Worm (Caenorhabditis elegans) whole organism, mixed stage, embryonic: ENCODE data around the gene C44B11.6.

ENCODE experiments used
- M03D4.4 ChIP-seq: sonication (generic microtip); optimal IDR thresholded peaks from 2 replicates; lab custom pipeline; 2017; ENCODE audit warnings: mild to moderate bottlenecking, missing genetic modification characterization, missing compliant biosample characterization
- bed-3 ChIP-seq: fragments of 200-800 bp; sonication (Bioruptor generic); optimal IDR thresholded peaks from 3 replicates; lab custom pipeline; 2018; ENCODE audit warnings: mild to moderate bottlenecking, missing genetic modification characterization, moderate library complexity, missing compliant biosample characterization
- blmp-1 ChIP-seq: fragments of 150-350 bp; optimal IDR thresholded peaks from 2 replicates; lab custom pipeline; 2014; ENCODE audit warnings: missing biosample characterization, missing genetic modification characterization
- ceh-39 ChIP-seq: fragments of 150-350 bp; optimal IDR thresholded peaks from 2 replicates; lab custom pipeline; 2014; ENCODE audit warnings: missing biosample characterization, missing genetic modification characterization
- ceh-43 ChIP-seq: fragments of 200-800 bp; sonication (Bioruptor generic); optimal IDR thresholded peaks from 2 replicates; lab custom pipeline; 2018; ENCODE audit warnings: mild to moderate bottlenecking, missing genetic modification characterization, moderate library complexity, missing compliant biosample characterization
- ceh-83 ChIP-seq: fragments of 200-800 bp; sonication (Bioruptor generic); optimal IDR thresholded peaks from 2 replicates; lab custom pipeline; 2018; ENCODE audit warnings: mild to moderate bottlenecking, missing genetic modification characterization, missing compliant biosample characterization
- ces-1 ChIP-seq: fragments of 150-350 bp; optimal IDR thresholded peaks from 2 replicates; lab custom pipeline; 2014; ENCODE audit warnings: missing biosample characterization, missing genetic modification reagents, missing genetic modification characterization
- cnd-1 ChIP-seq: fragments of 200-800 bp; sonication (Bioruptor generic); optimal IDR thresholded peaks from 2 replicates; lab custom pipeline; 2018; ENCODE audit warnings: mild to moderate bottlenecking, missing genetic modification characterization, missing compliant biosample characterization
- elt-1 ChIP-seq: sonication (generic microtip); optimal IDR thresholded peaks from 2 replicates; lab custom pipeline; 2017; ENCODE audit warnings: missing genetic modification characterization, mild to moderate bottlenecking, missing compliant biosample characterization, antibody characterized with exemption, moderate library complexity, borderline replicate concordance; ENCODE audit not compliant: insufficient read depth
- elt-3 ChIP-seq: fragments of 150-350 bp; optimal IDR thresholded peaks from 2 replicates; lab custom pipeline; 2014; ENCODE audit warnings: missing biosample characterization, missing genetic modification characterization
- flh-1 ChIP-seq: fragments of 200-800 bp; sonication (Bioruptor generic); optimal IDR thresholded peaks from 2 replicates; lab custom pipeline; 2018; ENCODE audit warnings: mild to moderate bottlenecking, missing genetic modification characterization, moderate library complexity, missing compliant biosample characterization
- ham-2 ChIP-seq: fragments of 200-800 bp; sonication (Bioruptor generic); optimal IDR thresholded peaks from 2 replicates; lab custom pipeline; 2018; ENCODE audit warnings: mild to moderate bottlenecking, missing genetic modification characterization, missing compliant biosample characterization
- hlh-1 ChIP-seq: fragments of 150-350 bp; optimal IDR thresholded peaks from 2 replicates; lab custom pipeline; 2014; ENCODE audit warnings: missing biosample characterization, missing genetic modification reagents, missing genetic modification characterization
- lin-13 ChIP-seq: fragments of 150-350 bp; optimal IDR thresholded peaks from 2 replicates; lab custom pipeline; 2014; ENCODE audit warnings: missing biosample characterization, missing genetic modification characterization
- lin-32 ChIP-seq: fragments of 200-800 bp; sonication (Bioruptor generic); optimal IDR thresholded peaks from 2 replicates; lab custom pipeline; 2018; ENCODE audit warnings: mild to moderate bottlenecking, missing genetic modification characterization, missing compliant biosample characterization
- lsy-2 ChIP-seq: fragments of 150-350 bp; optimal IDR thresholded peaks from 2 replicates; lab custom pipeline; 2014; ENCODE audit warnings: missing biosample characterization, missing genetic modification characterization
- mab-5 ChIP-seq: fragments of 150-350 bp; optimal IDR thresholded peaks from 2 replicates; lab custom pipeline; 2014; ENCODE audit warnings: missing biosample characterization, missing genetic modification characterization
- mls-2 ChIP-seq: sonication (generic microtip); optimal IDR thresholded peaks from 2 replicates; lab custom pipeline; 2016; ENCODE audit warnings: mild to moderate bottlenecking, missing genetic modification characterization, moderate library complexity, missing compliant biosample characterization
- nhr-2 ChIP-seq: fragments of 150-350 bp; optimal IDR thresholded peaks from 2 replicates; lab custom pipeline; 2014; ENCODE audit warnings: missing biosample characterization, missing genetic modification characterization
- nhr-237 ChIP-seq: fragments of 150-350 bp; optimal IDR thresholded peaks from 2 replicates; lab custom pipeline; 2014; ENCODE audit warnings: missing biosample characterization, missing genetic modification characterization
- nhr-28 ChIP-seq: fragments of 150-350 bp; optimal IDR thresholded peaks from 2 replicates; lab custom pipeline; 2014; ENCODE audit warnings: missing biosample characterization, missing genetic modification characterization
- pha-4 ChIP-seq: fragments of 150-350 bp; optimal IDR thresholded peaks from 2 replicates; lab custom pipeline; 2018; ENCODE audit warnings: missing biosample characterization, missing genetic modification reagents, missing genetic modification characterization
- sem-2 ChIP-seq: fragments of 200-800 bp; sonication (Bioruptor generic); optimal IDR thresholded peaks from 2 replicates; lab custom pipeline; 2018; ENCODE audit warnings: mild to moderate bottlenecking, missing genetic modification characterization, missing compliant biosample characterization
- snpc-4 ChIP-seq: fragments of 150-350 bp; optimal IDR thresholded peaks from 2 replicates; lab custom pipeline; 2014; ENCODE audit warnings: missing biosample characterization, missing genetic modification characterization
- sptf-1 ChIP-seq: sonication (generic microtip); optimal IDR thresholded peaks from 2 replicates; lab custom pipeline; 2017; ENCODE audit warnings: mild to moderate bottlenecking, missing genetic modification characterization, moderate library complexity, missing compliant biosample characterization
- tbx-8 ChIP-seq: fragments of 200-800 bp; sonication (Bioruptor generic); optimal IDR thresholded peaks from 2 replicates; lab custom pipeline; 2018; ENCODE audit warnings: mild to moderate bottlenecking, missing genetic modification characterization, moderate library complexity, missing compliant biosample characterization
- unc-39 ChIP-seq: fragments of 150-350 bp; optimal IDR thresholded peaks from 2 replicates; lab custom pipeline; 2014; ENCODE audit warnings: missing biosample characterization, missing genetic modification characterization
- unc-62 ChIP-seq: fragments of 150-350 bp; optimal IDR thresholded peaks from 2 replicates; lab custom pipeline; 2014; ENCODE audit warnings: missing biosample characterization, missing genetic modification reagents, missing genetic modification characterization
- zip-8 ChIP-seq: fragments of 150-350 bp; optimal IDR thresholded peaks from 2 replicates; lab custom pipeline; 2014; ENCODE audit warnings: missing biosample characterization, missing genetic modification characterization
- ztf-11 ChIP-seq: fragments of 150-350 bp; optimal IDR thresholded peaks from 2 replicates; lab custom pipeline; 2014; ENCODE audit warnings: missing biosample characterization, missing genetic modification characterization

C44B11.6 gene

ce11 chrIII:3140227-3140626, 12.7 kb upstream of the C44B11.6 start:
- TF ChIP-seq ceh-83 (no peak), lsy-2 (tag; lab: Kevin White, UChicago) (peak; percentile 62)

ce11 chrIII:3142078-3142477, 10.9 kb upstream of the C44B11.6 start:
- TF ChIP-seq lsy-2 (tag; lab: Kevin White, UChicago) (no peak), sptf-1 (tag; lab: Kevin White, UChicago) (no peak), snpc-4 (tag; lab: Kevin White, UChicago) (no peak), mab-5 (tag; lab: Kevin White, UChicago) (no peak), mls-2 (no peak), unc-62 (GFP tag; lab: Kevin White, UChicago) (no peak), ceh-83 (no peak), cnd-1 (tag; lab: Kevin White, UChicago) (no peak), nhr-237 (tag; lab: Kevin White, UChicago) (no peak), nhr-28 (no peak), elt-1 (tag; lab: Kevin White, UChicago) (no peak), lin-32 (no peak), ceh-43 (GFP tag; lab: Kevin White, UChicago) (no peak), ham-2 (GFP tag; lab: Kevin White, UChicago) (no peak), lin-13 (tag; lab: Kevin White, UChicago) (no peak)

- TF ChIP-seq ceh-39 (tag; lab: Kevin White, UChicago), result no peak
- no peak for TF ChIP-seq lin-32
- no peak for TF ChIP-seq pha-4 (tag; lab: Kevin White, UChicago)
- no peak for TF ChIP-seq tbx-8
- no peak for TF ChIP-seq bed-3 (GFP tag; lab: Kevin White, UChicago)
- TF ChIP-seq sem-2 (GFP tag; lab: Kevin White, UChicago), result no peak
- no peak for TF ChIP-seq zip-8 (tag; lab: Kevin White, UChicago)
- no peak for TF ChIP-seq M03D4.4 (tag; lab: Kevin White, UChicago)
- no peak for TF ChIP-seq nhr-2 (tag; lab: Kevin White, UChicago)
- TF ChIP-seq ces-1, result no peak
- TF ChIP-seq flh-1 (GFP tag; lab: Kevin White, UChicago), result no peak
- no peak for TF ChIP-seq ztf-11 (tag; lab: Kevin White, UChicago)
- TF ChIP-seq hlh-1 (tag; lab: Kevin White, UChicago), result no peak
- TF ChIP-seq nhr-237 (tag; lab: Kevin White, UChicago), result no peak
These were observed 9.3 kb upstream of the C44B11.6 start, which contains the start of gene C44B11.4 for ce11 chrIII:3143657-3144056. Gene C44B11.4 (minus strand): TSS chrIII:3143757.

- TF ChIP-seq zip-8 (tag; lab: Kevin White, UChicago) (no peak), lsy-2 (tag; lab: Kevin White, UChicago) (no peak), pha-4 (tag; lab: Kevin White, UChicago) (no peak), unc-62 (GFP tag; lab: Kevin White, UChicago) (no peak), mls-2 (no peak), ztf-11 (tag; lab: Kevin White, UChicago) (no peak), ham-2 (GFP tag; lab: Kevin White, UChicago) (no peak), lin-32 (no peak), flh-1 (GFP tag; lab: Kevin White, UChicago) (no peak), ceh-43 (GFP tag; lab: Kevin White, UChicago) (no peak), ces-1 (no peak), nhr-2 (tag; lab: Kevin White, UChicago) (no peak), nhr-237 (tag; lab: Kevin White, UChicago) (no peak), mab-5 (tag; lab: Kevin White, UChicago) (no peak), sptf-1 (tag; lab: Kevin White, UChicago) (no peak), elt-3 (tag; lab: Kevin White, UChicago) (no peak), blmp-1 (tag; lab: Kevin White, UChicago) (no peak), bed-3 (GFP tag; lab: Kevin White, UChicago) (no peak), unc-39 (tag; lab: Kevin White, UChicago) (no peak)
- TF ChIP-seq, all 35 proteins: peak for 0
These were observed 2.0 kb downstream of the C44B11.6 start, which contains the start of gene C44B11.1 for ce11 chrIII:3154968-3155367. Gene C44B11.1 (plus strand): TSS chrIII:3155268.

- TF ChIP-seq elt-3 (tag; lab: Kevin White, UChicago), result no peak
- peak; percentile 60 for TF ChIP-seq blmp-1 (tag; lab: Kevin White, UChicago)
- TF ChIP-seq unc-62 (GFP tag; lab: Kevin White, UChicago), result no peak
These were observed 7.5 kb downstream of the C44B11.6 start for ce11 chrIII:3160490-3160889.
